Fruit fly (Drosophila melanogaster) whole organism, embryonic: Measurements from ENCODE around the gene CG15742.

Experiments
- Awh ChIP-seq: fragments of 200-800 bp; sonication (Bioruptor generic); IDR thresholded peaks from 2 replicates; pipeline ENCODE4, ENCODE4 v1.3.6; 2022; ENCODE audit warnings: missing biosample characterization, missing genetic modification characterization
- CG11560 ChIP-seq: fragments of 200-800 bp; sonication (Bioruptor generic); IDR thresholded peaks from 3 replicates; pipeline ENCODE4 v1.3.6; 2022; ENCODE audit warnings: missing biosample characterization, missing genetic modification characterization
- CG12769 ChIP-seq: fragments of 200-800 bp; sonication (Bioruptor generic); optimal IDR thresholded peaks from 2 replicates; lab custom pipeline; 2019; ENCODE audit warnings: missing biosample characterization, mild to moderate bottlenecking, missing genetic modification characterization, moderate library complexity
- CG13894 ChIP-seq: fragments of 200-800 bp; sonication (Bioruptor generic); optimal IDR thresholded peaks from 3 replicates; lab custom pipeline; 2018; ENCODE audit warnings: missing biosample characterization, mild to moderate bottlenecking, missing genetic modification characterization, moderate library complexity
- CG15269 ChIP-seq: fragments of 200-800 bp; sonication (Bioruptor generic); optimal IDR thresholded peaks from 2 replicates; lab custom pipeline; 2018; ENCODE audit warnings: missing biosample characterization, mild to moderate bottlenecking, missing genetic modification characterization, moderate library complexity
- CG32772 ChIP-seq: fragments of 200-800 bp; sonication (Bioruptor generic); IDR thresholded peaks from 2 replicates; pipeline ENCODE4 v1.3.6; 2022; ENCODE audit warnings: missing biosample characterization, missing genetic modification characterization
- CG4360 ChIP-seq: fragments of 200-800 bp; sonication (Bioruptor generic); IDR thresholded peaks from 2 replicates; pipeline ENCODE4 v1.3.6; 2022; ENCODE audit warnings: missing biosample characterization, missing genetic modification characterization
- CG4854 ChIP-seq: fragments of 200-800 bp; sonication (Bioruptor generic); optimal IDR thresholded peaks from 2 replicates; lab custom pipeline; 2016; ENCODE audit warnings: missing biosample characterization, missing genetic modification characterization, inconsistent platforms
- CG7745 ChIP-seq: fragments of 200-800 bp; sonication (Bioruptor generic); optimal IDR thresholded peaks from 2 replicates; lab custom pipeline; 2018; ENCODE audit warnings: missing biosample characterization, mild to moderate bottlenecking, missing genetic modification characterization, moderate library complexity
- CG8290 ChIP-seq, 3 experiments: fragments of 200-800 bp; sonication (Bioruptor generic); optimal IDR thresholded peaks; 2 replicates each; lab custom pipeline; 2016 to 2019; ENCODE audit warnings: missing biosample characterization in 3 of 3, missing genetic modification characterization in 3 of 3, mild to moderate bottlenecking in 2 of 3, moderate library complexity in 1 of 3
- CG9609 ChIP-seq: fragments of 200-800 bp; sonication (Bioruptor generic); optimal IDR thresholded peaks from 3 replicates; lab custom pipeline; 2016; ENCODE audit warnings: missing biosample characterization, missing genetic modification characterization
- Eip74EF ChIP-seq, 2 experiments: fragments of 200-800 bp in 1 of 2; fragments of >200 bp in 1 of 2; sonication (Bioruptor generic) in 1 of 2; optimal IDR thresholded peaks; 2 replicates each; lab custom pipeline; 2017 to 2019; ENCODE audit warnings: missing biosample characterization in 2 of 2, missing genetic modification characterization in 2 of 2, mild to moderate bottlenecking in 1 of 2, moderate library complexity in 1 of 2
- Fer2 ChIP-seq: fragments of 200-800 bp; sonication (Bioruptor generic); optimal IDR thresholded peaks from 2 replicates; lab custom pipeline; 2018; ENCODE audit warnings: missing biosample characterization, mild to moderate bottlenecking, missing genetic modification characterization, moderate library complexity
- Hr78 ChIP-seq, 2 experiments: fragments of 200-800 bp in 1 of 2; fragments of >200 bp in 1 of 2; sonication (Bioruptor generic) in 1 of 2; optimal IDR thresholded peaks; 2 replicates each; lab custom pipeline; 2017 to 2019; ENCODE audit warnings: missing biosample characterization in 2 of 2, missing genetic modification characterization in 2 of 2, mild to moderate bottlenecking in 1 of 2, moderate library complexity in 1 of 2
- Lpt ChIP-seq: fragments of >200 bp; optimal IDR thresholded peaks from 2 replicates; lab custom pipeline; 2018; ENCODE audit warnings: missing biosample characterization, missing genetic modification characterization
- Med ChIP-seq: fragments of 200-800 bp; sonication (Bioruptor generic); peaks from one replicate; lab custom pipeline; 2016; ENCODE audit warnings: missing biosample characterization, missing genetic modification characterization, mild to moderate bottlenecking, inconsistent platforms, moderate library complexity
- Rfx ChIP-seq: fragments of 200-800 bp; sonication (Bioruptor generic); IDR thresholded peaks from 2 replicates; pipeline ENCODE4 v1.3.6; 2022; ENCODE audit warnings: missing biosample characterization, missing genetic modification characterization
- Side ChIP-seq: fragments of 200-800 bp; sonication (Bioruptor generic); optimal IDR thresholded peaks from 2 replicates; lab custom pipeline; 2016; ENCODE audit warnings: missing biosample characterization, missing genetic modification characterization
- Sry-β ChIP-seq: fragments of 200-800 bp; sonication (Bioruptor generic); optimal IDR thresholded peaks from 2 replicates; lab custom pipeline; 2018; ENCODE audit warnings: missing biosample characterization, mild to moderate bottlenecking, missing genetic modification characterization, moderate library complexity
- Trl ChIP-seq, 3 experiments: fragments of >200 bp in 2 of 3; fragments of 200-800 bp in 1 of 3; sonication (Bioruptor generic) in 1 of 3; optimal IDR thresholded peaks; 2 replicates in 1 of 3; 3 replicates in 2 of 3; lab custom pipeline; 2016 to 2017; ENCODE audit warnings: missing biosample characterization in 1 of 3, missing genetic modification characterization in 1 of 3
- Xrp1 ChIP-seq: fragments of 200-800 bp; sonication (Bioruptor generic); IDR thresholded peaks from 2 replicates; pipeline ENCODE4 v1.3.6; 2022; ENCODE audit warnings: missing biosample characterization, missing genetic modification characterization
- br ChIP-seq: fragments of >200 bp; optimal IDR thresholded peaks from 2 replicates; lab custom pipeline; 2017
- cg ChIP-seq: fragments of 200-800 bp; sonication (Bioruptor generic); optimal IDR thresholded peaks from 3 replicates; lab custom pipeline; 2019; ENCODE audit warnings: missing biosample characterization, mild to moderate bottlenecking, missing genetic modification characterization, moderate library complexity
- chinmo ChIP-seq: fragments of 200-800 bp; sonication (Bioruptor generic); IDR thresholded peaks from 4 replicates; pipeline ENCODE4 v1.3.6; 2022; ENCODE audit warnings: missing biosample characterization, missing genetic modification characterization; ENCODE audit not compliant: partially characterized antibody
- corto ChIP-seq: fragments of 200-800 bp; sonication (Bioruptor generic); optimal IDR thresholded peaks from 2 replicates; lab custom pipeline; 2016; ENCODE audit warnings: missing biosample characterization, mild to moderate bottlenecking, missing genetic modification characterization, moderate library complexity
- cwo ChIP-seq: fragments of 200-800 bp; sonication (Bioruptor generic); optimal IDR thresholded peaks from 3 replicates; lab custom pipeline; 2017; ENCODE audit warnings: missing biosample characterization, missing genetic modification characterization, mild to moderate bottlenecking, moderate library complexity, missing genetic modification reagents
- dysf ChIP-seq: fragments of 200-800 bp; sonication (Bioruptor generic); IDR thresholded peaks from 3 replicates; pipeline ENCODE4 v1.3.6; 2022; ENCODE audit warnings: missing biosample characterization, missing genetic modification characterization
- fu2 ChIP-seq: fragments of 200-800 bp; sonication (Bioruptor generic); optimal IDR thresholded peaks from 2 replicates; lab custom pipeline; 2016; ENCODE audit warnings: missing biosample characterization, missing genetic modification characterization
- h ChIP-seq: fragments of >200 bp; optimal IDR thresholded peaks from 2 replicates; lab custom pipeline; 2017
- hkb ChIP-seq, 2 experiments: fragments of 200-800 bp in 1 of 2; fragments of >200 bp in 1 of 2; sonication (Bioruptor generic) in 1 of 2; IDR thresholded peaks in 1 of 2; optimal IDR thresholded peaks in 1 of 2; 2 replicates each; pipeline versions ENCODE4 v1.3.6 to Lab custom; 2017 to 2022; ENCODE audit warnings: missing biosample characterization in 1 of 2, missing genetic modification characterization in 1 of 2
- jigr1 ChIP-seq: fragments of 200-800 bp; sonication (Bioruptor generic); IDR thresholded peaks from 3 replicates; pipeline ENCODE4 v1.3.6; 2022; ENCODE audit warnings: missing biosample characterization, missing genetic modification characterization
- kni ChIP-seq: fragments of 200-800 bp; sonication (Bioruptor generic); optimal IDR thresholded peaks from 3 replicates; lab custom pipeline; 2017; ENCODE audit warnings: mild to moderate bottlenecking, missing biosample characterization, missing genetic modification reagents, missing genetic modification characterization
- lilli ChIP-seq: fragments of 200-800 bp; sonication (Bioruptor generic); optimal IDR thresholded peaks from 3 replicates; lab custom pipeline; 2016; ENCODE audit warnings: missing biosample characterization, missing genetic modification characterization
- mirr ChIP-seq: fragments of 200-800 bp; sonication (Bioruptor generic); optimal IDR thresholded peaks from 3 replicates; lab custom pipeline; 2018; ENCODE audit warnings: missing biosample characterization, mild to moderate bottlenecking, missing genetic modification characterization
- pum ChIP-seq: fragments of 200-800 bp; sonication (Bioruptor generic); optimal IDR thresholded peaks from 2 replicates; lab custom pipeline; 2016; ENCODE audit warnings: missing biosample characterization, missing genetic modification characterization
- row ChIP-seq: fragments of 200-800 bp; sonication (Bioruptor generic); IDR thresholded peaks from 3 replicates; pipeline ENCODE4 v1.3.6; 2022; ENCODE audit warnings: missing biosample characterization, missing genetic modification characterization
- sd ChIP-seq: fragments of 200-800 bp; sonication (Bioruptor generic); optimal IDR thresholded peaks from 3 replicates; lab custom pipeline; 2018; ENCODE audit warnings: missing biosample characterization, mild to moderate bottlenecking, missing genetic modification characterization, moderate library complexity
- slbo ChIP-seq: fragments of 200-800 bp; sonication (Bioruptor generic); IDR thresholded peaks from 2 replicates; pipeline ENCODE4 v1.3.6; 2022; ENCODE audit warnings: missing biosample characterization, missing genetic modification characterization
- tio ChIP-seq: fragments of 200-800 bp; sonication (Bioruptor generic); optimal IDR thresholded peaks from 2 replicates; lab custom pipeline; 2017; ENCODE audit warnings: missing biosample characterization, missing genetic modification characterization, inconsistent platforms
- vvl ChIP-seq: fragments of 200-800 bp; sonication (Bioruptor generic); IDR thresholded peaks from 2 replicates; pipeline ENCODE4 v1.3.6; 2022; ENCODE audit warnings: missing biosample characterization, missing genetic modification characterization

Gene CG15742

DNA sequence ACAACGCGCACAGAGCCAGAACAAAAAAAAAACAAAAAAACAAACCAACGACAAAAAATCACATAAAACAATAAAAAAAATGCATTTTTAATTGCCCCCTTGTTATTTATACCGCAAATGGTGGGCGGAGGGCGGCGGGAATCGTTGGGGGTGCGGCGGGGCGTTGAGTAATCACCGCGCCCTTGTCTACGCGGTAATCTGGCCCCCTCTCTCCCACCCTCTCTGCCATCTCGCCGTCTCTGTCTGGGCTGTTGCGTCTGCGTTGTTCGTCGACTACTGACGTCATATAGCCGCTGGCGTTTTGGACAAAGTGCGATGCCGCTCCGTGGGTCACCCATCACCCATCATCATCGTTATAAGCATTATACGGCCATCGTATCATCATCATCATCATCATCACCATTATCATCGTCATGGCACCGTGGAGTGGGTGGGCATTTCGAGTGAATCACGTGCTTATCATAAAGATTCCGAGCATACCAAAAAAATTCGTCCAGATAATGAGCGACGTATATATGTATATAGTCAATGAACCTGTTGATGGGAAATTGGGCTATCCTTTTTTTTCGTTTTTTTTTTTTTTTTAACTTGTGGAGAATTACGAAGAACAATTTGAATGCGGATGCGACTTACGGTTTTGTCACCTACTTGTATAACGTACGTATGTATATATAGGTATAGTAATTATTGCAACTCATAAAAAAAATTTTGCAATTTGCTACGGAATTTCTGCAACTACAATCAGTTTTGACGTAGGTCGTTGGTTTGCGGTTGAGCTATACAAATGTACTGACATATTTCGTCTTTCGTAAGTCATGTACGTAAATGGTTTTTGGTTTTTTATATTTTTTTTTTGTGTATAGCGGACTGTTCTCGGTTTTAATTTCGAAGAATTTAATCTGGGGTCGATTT is 44.6 kb upstream of the CG15742 start (continued):
- TF ChIP-seq CG8290 (GFP tag; optimal IDR thresholded peaks at IDR 0.05; lab: Kevin White, UChicago) (no peak), CG8290 (tag; optimal IDR thresholded peaks at IDR 0.05; lab: Kevin White, UChicago) (peak in 1 of 2 experiments; percentile 31), h (lab: Kevin White, UChicago) (no peak), tio (GFP tag; lab: Kevin White, UChicago) (no peak), Xrp1 (GFP tag; lab: Robert Waterston, UW) (no peak), lilli (GFP tag; lab: Kevin White, UChicago) (no peak), hkb (optimal IDR thresholded peaks at IDR 0.05; lab: Kevin White, UChicago) (no peak), hkb (GFP tag; IDR thresholded peaks at IDR 0.05; lab: Robert Waterston, UW) (no peak; the same call in 1 of the 2 replicates), corto (GFP tag; lab: Kevin White, UChicago) (no peak), Awh (GFP tag; lab: Robert Waterston, UW) (peak; percentile 69), chinmo (GFP tag; lab: Robert Waterston, UW) (peak; percentile 96), Side (GFP tag; lab: Kevin White, UChicago) (no peak)
- TF ChIP-seq, all 482 proteins: peak for 44

DNA sequence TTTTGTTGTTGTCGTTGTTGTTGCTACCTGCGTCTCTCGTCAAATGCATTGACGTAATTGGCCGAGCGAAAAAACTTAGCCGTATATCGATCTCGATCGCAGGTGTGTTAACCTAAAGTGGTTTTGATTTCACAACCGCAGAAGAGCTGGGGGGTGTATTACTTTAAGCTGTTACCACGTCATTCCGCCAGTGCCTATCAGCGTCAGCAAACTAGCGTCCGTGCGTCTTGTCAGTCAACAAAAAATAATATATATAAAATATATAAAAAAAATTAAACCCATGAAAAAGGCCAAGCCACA is 44.0 kb upstream of the CG15742 start, which contains the start of gene CG1764:
CG1764 (minus strand) TSS at position 101 of the 300 bp plus-strand sequence.
- TF ChIP-seq Med (GFP tag; lab: Kevin White, UChicago) (peak; percentile 46), CG11560 (no peak)

DNA sequence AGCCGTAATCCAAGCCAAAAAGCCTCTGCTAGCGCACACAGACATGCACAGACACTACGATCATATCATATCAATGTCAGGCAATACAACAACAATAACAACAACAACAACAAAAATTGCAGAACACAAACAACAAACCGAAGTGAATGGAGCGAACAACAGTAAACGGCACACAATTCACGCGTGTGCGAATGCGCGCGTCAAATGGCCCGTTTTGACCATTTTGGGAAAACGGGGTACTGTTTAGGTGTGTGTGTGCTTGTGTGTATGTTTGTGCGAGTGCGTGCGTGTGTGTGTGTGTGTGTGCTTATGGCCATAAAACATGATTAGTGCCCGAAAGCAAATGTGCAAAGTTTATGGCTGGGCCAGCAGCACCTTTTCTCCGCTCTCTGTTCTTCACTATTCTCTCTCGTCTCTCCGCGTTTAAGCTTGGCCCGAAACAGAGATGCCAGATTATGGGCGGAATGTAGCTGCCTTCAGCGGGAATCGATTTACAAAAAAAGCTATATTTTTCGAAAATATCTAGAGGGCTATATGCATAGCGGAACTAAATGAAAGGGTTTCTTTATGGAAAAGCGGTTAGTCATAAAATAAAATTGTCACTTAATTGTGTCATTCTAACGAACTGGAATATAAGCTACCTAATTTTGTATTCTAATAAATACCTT is 42.7 kb upstream of the CG15742 start:
- TF ChIP-seq pum (no peak), kni (GFP tag; lab: Kevin White, UChicago) (peak; percentile 35), br (lab: Kevin White, UChicago) (no peak), jigr1 (GFP tag; lab: Robert Waterston, UW) (no peak), CG4854 (GFP tag; lab: Kevin White, UChicago) (no peak), dysf (GFP tag; lab: Robert Waterston, UW) (no peak), Hr78 (GFP tag; optimal IDR thresholded peaks at IDR 0.05; lab: Kevin White, UChicago) (peak in 1 of 2 experiments; percentile 21), CG4360 (0 out of 2 replicates have a peak, but pooled peaks have one; percentile 34), cg (GFP tag; lab: Kevin White, UChicago) (peak; percentile 69), vvl (0 out of 2 replicates have a peak, but pooled peaks have one; percentile 8), fu2 (GFP tag; lab: Kevin White, UChicago) (no peak), Fer2 (tag; lab: Kevin White, UChicago) (no peak), Trl (optimal IDR thresholded peaks at IDR 0.05; lab: Kevin White, UChicago) (peak in 1 of 2 experiments; percentile 62), Trl (GFP tag; optimal IDR thresholded peaks at IDR 0.05; lab: Kevin White, UChicago) (no peak), CG32772 (GFP tag; lab: Robert Waterston, UW) (no peak), row (GFP tag; lab: Robert Waterston, UW) (peak; percentile 46; the same call in 1 of the 3 replicates), CG7745 (no peak), Eip74EF (GFP tag; optimal IDR thresholded peaks at IDR 0.05; lab: Kevin White, UChicago) (peak in 1 of 2 experiments; percentile 9), slbo (0 out of 2 replicates have a peak, but pooled peaks have one; percentile 30), Sry-β (GFP tag; lab: Kevin White, UChicago) (peak; percentile 80), CG15269 (tag; lab: Kevin White, UChicago) (peak; percentile 56), Lpt (no peak), CG12769 (tag; lab: Kevin White, UChicago) (peak; percentile 71), mirr (peak; percentile 21), CG13894 (tag; lab: Kevin White, UChicago) (peak; percentile 18), cwo (GFP tag; lab: Kevin White, UChicago) (peak; percentile 19), CG9609 (GFP tag; lab: Kevin White, UChicago) (no peak), Rfx (GFP tag; lab: Robert Waterston, UW) (peak; percentile 11; the same call in 1 of the 2 replicates), chinmo (GFP tag; lab: Robert Waterston, UW) (peak; percentile 98), sd (tag; lab: Kevin White, UChicago) (peak; percentile 37)
